Fruit fly (Drosophila melanogaster) whole organism, wandering third instar larva: Measurements from ENCODE around the gene CG43924.

Source experiments
- Dfd ChIP-seq: fragments of >200 bp; optimal IDR thresholded peaks from 2 replicates; lab custom pipeline; 2017; ENCODE audit warnings: missing biosample characterization, missing genetic modification characterization
- Jra ChIP-seq: sonication (Bioruptor generic); optimal IDR thresholded peaks from 2 replicates; lab custom pipeline; 2016; ENCODE audit warnings: missing biosample characterization, missing genetic modification characterization
- Vsx2 ChIP-seq: fragments of 200-300, 225-300 bp; sonication (Bioruptor generic); optimal IDR thresholded peaks from 2 replicates; lab custom pipeline; 2018; ENCODE audit warnings: missing biosample characterization, missing genetic modification characterization; ENCODE audit not compliant: partially characterized antibody
- dmrt93B ChIP-seq: fragments of 200-800 bp; sonication (Bioruptor generic); optimal IDR thresholded peaks from 2 replicates; lab custom pipeline; 2018; ENCODE audit warnings: missing biosample characterization, mild to moderate bottlenecking, missing genetic modification characterization
- fru ChIP-seq: fragments of 200-800 bp; sonication (Bioruptor generic); optimal IDR thresholded peaks from 3 replicates; lab custom pipeline; 2016; ENCODE audit warnings: missing biosample characterization, mild to moderate bottlenecking, missing genetic modification characterization
- h ChIP-seq: fragments of 200-800 bp; sonication (Bioruptor generic); optimal IDR thresholded peaks from 3 replicates; lab custom pipeline; 2016; ENCODE audit warnings: missing biosample characterization, mild to moderate bottlenecking, missing genetic modification characterization
- psq ChIP-seq: fragments of 200-800 bp; sonication (Bioruptor generic); optimal IDR thresholded peaks from 3 replicates; lab custom pipeline; 2017; ENCODE audit warnings: missing biosample characterization, mild to moderate bottlenecking, missing genetic modification characterization, moderate library complexity
- usp ChIP-seq: fragments of >200 bp; optimal IDR thresholded peaks from 2 replicates; lab custom pipeline; 2017; ENCODE audit warnings: missing biosample characterization, missing genetic modification characterization

- TF ChIP-seq usp (no peak), dmrt93B (GFP tag; lab: Kevin White, UChicago) (no peak), Jra (no peak), psq (GFP tag; lab: Kevin White, UChicago) (no peak), fru (GFP tag; lab: Kevin White, UChicago) (no peak), h (no peak), Vsx2 (GFP tag; lab: Kevin White, UChicago) (no peak), Dfd (GFP tag; lab: Kevin White, UChicago) (no peak)
Observed at dm6 chr2L:15750523-15751258, 39.8 kb upstream of the CG43924 start, which contains the start of gene ND-B17.
